Fruit fly (Drosophila melanogaster) ovary, adult (tissue): ENCODE measurements around the gene DIP-alpha.

Experiments used
- CG17801 ChIP-seq: fragments of 200-800 bp; optimal IDR thresholded peaks from 2 replicates; lab custom pipeline; 2019; ENCODE audit warnings: missing biosample characterization, mild to moderate bottlenecking, missing genetic modification characterization, moderate library complexity; ENCODE audit not compliant: partially characterized antibody

DIP-alpha gene

dm6 chrX:3514016-3514415, 57.4 kb downstream of the DIP-alpha start, which contains the start of gene CG13021:
Gene CG13021, plus strand, starts transcription at chrX:3514316.
- TF ChIP-seq CG17801 (GFP tag; lab: Kevin White, UChicago) = no peak

dm6 chrX:3504751-3505150, 66.7 kb downstream of the DIP-alpha start, which contains the start of gene Gas8:
Gene Gas8, minus strand, starts transcription at chrX:3504851.
- no peak for TF ChIP-seq CG17801 (GFP tag; lab: Kevin White, UChicago)

- TF ChIP-seq CG17801 (GFP tag; lab: Kevin White, UChicago) = no peak
Observed at dm6 chrX:3504251-3504650, 67.2 kb downstream of the DIP-alpha start.

dm6 chrX:3485871-3486270, 85.6 kb downstream of the DIP-alpha start:
- no peak for TF ChIP-seq CG17801 (GFP tag; lab: Kevin White, UChicago)

dm6 chrX:3485304-3485703, 86.1 kb downstream of the DIP-alpha start, which contains the start of the genes CG14270 and CG10803:
Gene CG14270, minus strand, starts transcription at chrX:3485378.
Gene CG10803, plus strand, starts transcription at chrX:3485650.
- no peak for TF ChIP-seq CG17801 (GFP tag; lab: Kevin White, UChicago)

dm6 chrX:3482119-3483014, 89.1 kb downstream of the DIP-alpha start, which contains the start of the genes CG10804 and CG10802:
Gene CG10804, minus strand, starts transcription at chrX:3482322.
Gene CG10802, plus strand, starts transcription at chrX:3482965.
- TF ChIP-seq CG17801 (GFP tag; lab: Kevin White, UChicago) = peak; percentile 78

- peak; percentile 64 for TF ChIP-seq CG17801 (GFP tag; lab: Kevin White, UChicago)
Observed at dm6 chrX:3481034-3481433, 90.4 kb downstream of the DIP-alpha start.

dm6 chrX:3476009-3476408, 95.4 kb downstream of the DIP-alpha start:
- TF ChIP-seq CG17801 (GFP tag; lab: Kevin White, UChicago) = no peak

- TF ChIP-seq CG17801 (GFP tag; lab: Kevin White, UChicago) = peak; percentile 85
Observed at dm6 chrX:3474476-3475439, 96.7 kb downstream of the DIP-alpha start, which contains the start of gene CG12206. Gene CG12206, minus strand, starts transcription at chrX:3474524.

dm6 chrX:3473636-3474035, 97.8 kb downstream of the DIP-alpha start:
- no peak for TF ChIP-seq CG17801 (GFP tag; lab: Kevin White, UChicago)

dm6 chrX:3470467-3471079, 100.9 kb downstream of the DIP-alpha start:
- peak; percentile 55 for TF ChIP-seq CG17801 (GFP tag; lab: Kevin White, UChicago)

- no peak for TF ChIP-seq CG17801 (GFP tag; lab: Kevin White, UChicago)
Observed at dm6 chrX:3465551-3465950, 105.9 kb downstream of the DIP-alpha start.

- no peak for TF ChIP-seq CG17801 (GFP tag; lab: Kevin White, UChicago)
Observed at dm6 chrX:3463944-3464343, 107.5 kb downstream of the DIP-alpha start, which contains the start of gene CG16781. Gene CG16781, minus strand, starts transcription at chrX:3464044.

dm6 chrX:3460140-3460642, 111.3 kb downstream of the DIP-alpha start, which contains the start of the genes CG16782 and CG10801:
Gene CG16782, minus strand, starts transcription at chrX:3460240.
Gene CG10801, plus strand, starts transcription at chrX:3460592.
- no peak for TF ChIP-seq CG17801 (GFP tag; lab: Kevin White, UChicago)
